Worm (Caenorhabditis elegans) whole organism, L2 larva: Measurements from ENCODE around the gene fbxa-65.

Source experiments
- R02D3.7 ChIP-seq: fragments of 150-350 bp; optimal IDR thresholded peaks from 2 replicates; lab custom pipeline; 2014; ENCODE audit warnings: missing biosample characterization, missing genetic modification characterization
- ZK546.5 ChIP-seq: sonication (generic microtip); optimal IDR thresholded peaks from 2 replicates; lab custom pipeline; 2017; ENCODE audit warnings: missing biosample characterization, missing genetic modification characterization
- aly-2 ChIP-seq: fragments of 150-350 bp; optimal IDR thresholded peaks from 2 replicates; lab custom pipeline; 2014; ENCODE audit warnings: missing biosample characterization, missing genetic modification characterization
- ama-1 ChIP-seq: fragments of 150-350 bp; optimal IDR thresholded peaks from 2 replicates; lab custom pipeline; 2018; ENCODE audit warnings: inconsistent platforms
- ceh-82 ChIP-seq: fragments of 150-350 bp; optimal IDR thresholded peaks from 2 replicates; lab custom pipeline; 2014; ENCODE audit warnings: missing biosample characterization, missing genetic modification characterization
- nhr-11 ChIP-seq: fragments of 150-350 bp; optimal IDR thresholded peaks from 2 replicates; lab custom pipeline; 2014; ENCODE audit warnings: missing biosample characterization, missing genetic modification characterization
- nhr-237 ChIP-seq: fragments of 150-350 bp; optimal IDR thresholded peaks from 2 replicates; lab custom pipeline; 2014; ENCODE audit warnings: missing biosample characterization, missing genetic modification characterization
- unc-39 ChIP-seq: fragments of 150-350 bp; optimal IDR thresholded peaks from 2 replicates; lab custom pipeline; 2014; ENCODE audit warnings: missing biosample characterization, missing genetic modification characterization

- no peak for TF ChIP-seq nhr-11 (tag; lab: Kevin White, UChicago)
- TF ChIP-seq unc-39 (tag; lab: Kevin White, UChicago) = no peak
- no peak for TF ChIP-seq nhr-237 (tag; lab: Kevin White, UChicago)
- no peak for TF ChIP-seq ama-1
- no peak for TF ChIP-seq ZK546.5 (tag; lab: Kevin White, UChicago)
- no peak for TF ChIP-seq R02D3.7 (tag; lab: Kevin White, UChicago)
- no peak for TF ChIP-seq ceh-82 (tag; lab: Kevin White, UChicago)
- TF ChIP-seq aly-2 (tag; lab: Kevin White, UChicago) = no peak
These were observed 9.3 kb upstream of the fbxa-65 start for ce11 chrV:3355544-3355943.
